Worm (Caenorhabditis elegans) whole organism, midembryonic: ENCODE data around the gene clec-195.

ENCODE experiments used
- T22C8.4 ChIP-seq: fragments of 200-800 bp; sonication (Bioruptor generic); IDR thresholded peaks from 2 replicates; pipeline ENCODE4 v1.3.6; 2022; ENCODE audit warnings: missing genetic modification characterization, missing compliant biosample characterization
- cog-1 ChIP-seq: sonication (generic microtip); optimal IDR thresholded peaks from 2 replicates; lab custom pipeline; 2016; ENCODE audit warnings: missing genetic modification characterization, missing compliant biosample characterization
- flt-1 ChIP-seq: fragments of 200-800 bp; sonication (Bioruptor generic); IDR thresholded peaks from 2 replicates; pipeline ENCODE4 v1.3.6; 2022; ENCODE audit warnings: missing genetic modification characterization, missing compliant biosample characterization
- klf-2 ChIP-seq: fragments of 200-800 bp; sonication (Bioruptor generic); conservative IDR thresholded peaks from 2 replicates; pipeline ENCODE4 v1.3.6; 2022; ENCODE audit warnings: missing genetic modification reagents, missing genetic modification characterization, missing compliant biosample characterization
- med-1 ChIP-seq: sonication (generic microtip); optimal IDR thresholded peaks from 2 replicates; lab custom pipeline; 2017; ENCODE audit warnings: missing genetic modification characterization, mild to moderate bottlenecking, missing compliant biosample characterization, antibody characterized with exemption, missing genetic modification reagents; ENCODE audit not compliant: insufficient read depth
- ref-1 ChIP-seq: fragments of 200-800 bp; sonication (Bioruptor generic); conservative IDR thresholded peaks from 2 replicates; pipeline ENCODE4 v1.3.6; 2022; ENCODE audit warnings: missing genetic modification reagents, missing genetic modification characterization, missing compliant biosample characterization
- tab-1 ChIP-seq: fragments of 200-800 bp; sonication (Bioruptor generic); IDR thresholded peaks from 2 replicates; pipeline ENCODE4 v1.3.6; 2022; ENCODE audit warnings: missing genetic modification characterization, missing compliant biosample characterization
- ztf-23 ChIP-seq: fragments of 200-800 bp; sonication (Bioruptor generic); IDR thresholded peaks from 2 replicates; pipeline ENCODE4 v1.3.6; 2022; ENCODE audit warnings: missing genetic modification reagents, missing genetic modification characterization, missing compliant biosample characterization
- ztf-29 ChIP-seq: fragments of 200-800 bp; sonication (Bioruptor generic); IDR thresholded peaks from 2 replicates; pipeline ENCODE4 v1.3.6; 2022; ENCODE audit warnings: missing genetic modification reagents, missing genetic modification characterization, missing compliant biosample characterization

clec-195 gene

ce11 chrIV:17058036-17058435 lies 12.4 kb upstream of the clec-195 start, which contains the start of gene Y116A8C.44:
TSS of gene Y116A8C.44 (minus strand) at chrIV:17058136.
- no peak for TF ChIP-seq ref-1 (GFP tag; lab: Robert Waterston, UW)
- no peak for TF ChIP-seq klf-2 (GFP tag; lab: Robert Waterston, UW)
- no peak for TF ChIP-seq ztf-29 (GFP tag; lab: Robert Waterston, UW)
- no peak for TF ChIP-seq ztf-23
- no peak for TF ChIP-seq flt-1 (GFP tag; lab: Robert Waterston, UW)
- TF ChIP-seq cog-1 (tag; lab: Kevin White, UChicago) = no peak
- no peak for TF ChIP-seq T22C8.4
- TF ChIP-seq med-1 (GFP tag; lab: Kevin White, UChicago) = no peak
- no peak for TF ChIP-seq tab-1

ce11 chrIV:17053261-17053660 lies 7.7 kb upstream of the clec-195 start, which contains the start of gene Y116A8C.23:
TSS of gene Y116A8C.23 (plus strand) at chrIV:17053561.
- TF ChIP-seq flt-1 (GFP tag; lab: Robert Waterston, UW) (no peak), ztf-23 (no peak), klf-2 (GFP tag; lab: Robert Waterston, UW) (no peak), med-1 (GFP tag; lab: Kevin White, UChicago) (no peak), T22C8.4 (no peak), tab-1 (no peak), ztf-29 (GFP tag; lab: Robert Waterston, UW) (no peak), ref-1 (GFP tag; lab: Robert Waterston, UW) (no peak), cog-1 (tag; lab: Kevin White, UChicago) (no peak)

- TF ChIP-seq ztf-23 (no peak), ztf-29 (GFP tag; lab: Robert Waterston, UW) (no peak), T22C8.4 (no peak), cog-1 (tag; lab: Kevin White, UChicago) (no peak), flt-1 (GFP tag; lab: Robert Waterston, UW) (no peak), klf-2 (GFP tag; lab: Robert Waterston, UW) (no peak), med-1 (GFP tag; lab: Kevin White, UChicago) (no peak), tab-1 (no peak), ref-1 (GFP tag; lab: Robert Waterston, UW) (no peak)
Observed at ce11 chrIV:17048257-17048656, 2.7 kb upstream of the clec-195 start, which contains the start of gene athp-3. TSS of gene athp-3 (minus strand) at chrIV:17048357.

ce11 chrIV:17040618-17041017 lies 5.0 kb downstream of the clec-195 start, which contains the start of gene Y116A8C.20:
TSS of gene Y116A8C.20 (plus strand) at chrIV:17040918.
- TF ChIP-seq tab-1 (no peak), med-1 (GFP tag; lab: Kevin White, UChicago) (no peak), T22C8.4 (no peak), flt-1 (GFP tag; lab: Robert Waterston, UW) (no peak), ztf-29 (GFP tag; lab: Robert Waterston, UW) (no peak), ref-1 (GFP tag; lab: Robert Waterston, UW) (no peak), cog-1 (tag; lab: Kevin White, UChicago) (no peak)

- TF ChIP-seq tab-1 (no peak), klf-2 (GFP tag; lab: Robert Waterston, UW) (no peak), T22C8.4 (no peak), ztf-29 (GFP tag; lab: Robert Waterston, UW) (no peak), ref-1 (GFP tag; lab: Robert Waterston, UW) (no peak), med-1 (GFP tag; lab: Kevin White, UChicago) (no peak), flt-1 (GFP tag; lab: Robert Waterston, UW) (no peak), ztf-23 (no peak), cog-1 (tag; lab: Kevin White, UChicago) (no peak)
Observed at ce11 chrIV:17039545-17039944, 6.0 kb downstream of the clec-195 start, which contains the start of gene Y116A8C.19. TSS of gene Y116A8C.19 (minus strand) at chrIV:17039645.

- TF ChIP-seq ztf-29 (GFP tag; lab: Robert Waterston, UW) (no peak), T22C8.4 (no peak), ref-1 (GFP tag; lab: Robert Waterston, UW) (no peak), tab-1 (no peak), cog-1 (tag; lab: Kevin White, UChicago) (no peak), ztf-23 (no peak), flt-1 (GFP tag; lab: Robert Waterston, UW) (no peak), med-1 (GFP tag; lab: Kevin White, UChicago) (no peak), klf-2 (GFP tag; lab: Robert Waterston, UW) (no peak)
Observed at ce11 chrIV:17030494-17030893, 15.1 kb downstream of the clec-195 start, which contains the start of gene nhr-229. TSS of gene nhr-229 (minus strand) at chrIV:17030594.

- TF ChIP-seq ref-1 (GFP tag; lab: Robert Waterston, UW) = no peak
- no peak for TF ChIP-seq klf-2 (GFP tag; lab: Robert Waterston, UW)
- TF ChIP-seq med-1 (GFP tag; lab: Kevin White, UChicago) = no peak
- no peak for TF ChIP-seq T22C8.4
- no peak for TF ChIP-seq ztf-23
- TF ChIP-seq ztf-29 (GFP tag; lab: Robert Waterston, UW) = no peak
- TF ChIP-seq tab-1 = no peak
- TF ChIP-seq flt-1 (GFP tag; lab: Robert Waterston, UW) = no peak
- TF ChIP-seq cog-1 (tag; lab: Kevin White, UChicago) = no peak
Observed at ce11 chrIV:17026568-17026967, 19.0 kb downstream of the clec-195 start.

- TF ChIP-seq ztf-29 (GFP tag; lab: Robert Waterston, UW) (no peak), tab-1 (no peak), cog-1 (tag; lab: Kevin White, UChicago) (no peak), ztf-23 (no peak), med-1 (GFP tag; lab: Kevin White, UChicago) (no peak), ref-1 (GFP tag; lab: Robert Waterston, UW) (no peak), flt-1 (GFP tag; lab: Robert Waterston, UW) (no peak), klf-2 (GFP tag; lab: Robert Waterston, UW) (no peak), T22C8.4 (no peak)
Observed at ce11 chrIV:17025017-17025416, 20.6 kb downstream of the clec-195 start, which contains the start of gene dct-13. TSS of gene dct-13 (minus strand) at chrIV:17025117.

- no peak for TF ChIP-seq flt-1 (GFP tag; lab: Robert Waterston, UW)
- TF ChIP-seq tab-1 = no peak
- no peak for TF ChIP-seq med-1 (GFP tag; lab: Kevin White, UChicago)
- TF ChIP-seq T22C8.4 = no peak
- no peak for TF ChIP-seq ztf-29 (GFP tag; lab: Robert Waterston, UW)
- no peak for TF ChIP-seq klf-2 (GFP tag; lab: Robert Waterston, UW)
- no peak for TF ChIP-seq ref-1 (GFP tag; lab: Robert Waterston, UW)
Observed at ce11 chrIV:17021042-17021441, 24.5 kb downstream of the clec-195 start.
